Worm (Caenorhabditis elegans): Measurements from ENCODE around the gene fbxb-9.

DNA sequence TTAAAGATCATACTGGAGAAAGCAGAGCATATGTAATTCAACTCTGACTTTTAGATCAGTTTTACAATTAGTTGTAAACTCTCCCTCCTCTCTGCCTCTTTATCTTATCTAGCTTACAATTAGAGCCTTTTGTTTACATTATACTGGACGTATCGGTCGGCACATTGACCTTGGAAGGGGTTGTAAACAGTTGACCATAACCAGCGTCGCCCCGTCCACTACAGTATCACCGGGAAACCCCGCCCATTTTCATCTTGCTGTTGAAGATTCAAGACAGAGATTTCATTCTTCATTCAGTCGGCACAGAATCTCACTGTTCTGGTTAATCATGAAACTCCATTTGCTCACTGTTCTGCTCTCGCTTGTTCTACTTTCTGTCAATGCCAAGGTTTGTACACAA, 24.4 kb upstream of the fbxb-9 start, which contains the start of gene sdz-27:
- TF ChIP-seq fkh-10 (GFP tag; optimal IDR thresholded peaks at IDR 0.05) (no peak), ceh-31 (tag; optimal IDR thresholded peaks at IDR 0.05) (no peak), pha-4 (tag; optimal IDR thresholded peaks at IDR 0.05) (no peak), tbx-7 (tag; optimal IDR thresholded peaks at IDR 0.05) (no peak), tbx-2 (tag; optimal IDR thresholded peaks at IDR 0.05) (no peak)

Data from whole organism, late embryonic.